Worm (Caenorhabditis elegans) whole organism, late embryonic: ENCODE data around the gene F01D5.10.
"Not testable (repeated sequence)": the region's sequence is repeated elsewhere in the genome, so short reads cannot be mapped to it uniquely, and the experiment has no call there.

Source experiments
- T23F11.4 ChIP-seq: fragments of 200-800 bp; sonication (Bioruptor generic); optimal IDR thresholded peaks from 2 replicates; lab custom pipeline; 2018; ENCODE audit warnings: mild to moderate bottlenecking, missing genetic modification characterization, missing compliant biosample characterization
- ceh-22 ChIP-seq: sonication (generic microtip); optimal IDR thresholded peaks from 2 replicates; lab custom pipeline; 2017; ENCODE audit warnings: missing biosample characterization, missing genetic modification characterization
- elt-2 ChIP-seq: sonication (generic microtip); optimal IDR thresholded peaks from 2 replicates; lab custom pipeline; 2016; ENCODE audit warnings: missing genetic modification reagents, missing genetic modification characterization, missing compliant biosample characterization
- fax-1 ChIP-seq: sonication (generic microtip); optimal IDR thresholded peaks from 2 replicates; lab custom pipeline; 2016; ENCODE audit warnings: missing genotype, missing genetic modification characterization, missing compliant biosample characterization
- lin-11 ChIP-seq: fragments of 200-800 bp; sonication (Bioruptor generic); optimal IDR thresholded peaks from 2 replicates; lab custom pipeline; 2018; ENCODE audit warnings: mild to moderate bottlenecking, missing genetic modification characterization, missing compliant biosample characterization
- nfya-1 ChIP-seq: sonication (generic microtip); optimal IDR thresholded peaks from 2 replicates; lab custom pipeline; 2017; ENCODE audit warnings: missing genetic modification characterization, mild to moderate bottlenecking, missing compliant biosample characterization, antibody characterized with exemption, moderate library complexity
- nhr-11 ChIP-seq: fragments of 150-350 bp; optimal IDR thresholded peaks from 2 replicates; lab custom pipeline; 2014; ENCODE audit warnings: missing biosample characterization, missing genetic modification characterization
- odd-2 ChIP-seq: sonication (generic microtip); optimal IDR thresholded peaks from 2 replicates; lab custom pipeline; 2017; ENCODE audit warnings: antibody characterized with exemption, mild to moderate bottlenecking, missing genetic modification characterization, missing compliant biosample characterization
- pha-4 ChIP-seq: fragments of 150-350 bp; optimal IDR thresholded peaks from 2 replicates; lab custom pipeline; 2018; ENCODE audit warnings: missing biosample characterization, missing genetic modification reagents, missing genetic modification characterization
- pqm-1 ChIP-seq: sonication (generic microtip); optimal IDR thresholded peaks from 2 replicates; lab custom pipeline; 2016; ENCODE audit warnings: missing genetic modification characterization, missing compliant biosample characterization
- sdc-2 ChIP-seq: sonication (generic microtip); optimal IDR thresholded peaks from 2 replicates; lab custom pipeline; 2016; ENCODE audit warnings: missing genotype, missing genetic modification characterization, missing compliant biosample characterization

DNA sequence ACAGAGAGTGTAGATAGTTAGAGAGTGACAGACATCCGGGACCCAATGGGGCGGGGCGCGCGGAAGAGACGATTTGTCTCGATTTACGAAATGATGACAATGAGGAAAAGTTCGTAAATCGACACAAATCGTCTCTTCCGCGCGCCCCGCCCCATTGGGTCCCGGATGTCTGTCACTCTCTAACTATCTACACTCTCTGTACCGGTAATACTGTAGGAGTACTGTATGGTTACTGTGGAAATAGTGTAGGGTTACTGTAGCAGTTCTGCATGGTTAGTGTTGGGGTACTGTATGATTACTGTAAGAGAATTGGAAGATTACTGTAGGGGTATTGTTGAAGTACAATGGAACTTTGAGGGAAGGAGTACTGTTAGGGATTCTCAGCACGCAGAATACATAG lies at the start of gene F01D5.10:
- TF ChIP-seq nfya-1 (tag; lab: Kevin White, UChicago); T23F11.4 (GFP tag; lab: Kevin White, UChicago); nhr-11 (tag; lab: Kevin White, UChicago); lin-11 (tag; lab: Kevin White, UChicago); elt-2; ceh-22 (tag; lab: Kevin White, UChicago); odd-2 (tag; lab: Kevin White, UChicago); fax-1 (tag; lab: Kevin White, UChicago); pqm-1 (tag; lab: Kevin White, UChicago); sdc-2; pha-4 (tag; lab: Kevin White, UChicago): not testable (repeated sequence)
